Worm (Caenorhabditis elegans) whole organism, mixed stage, embryonic: ENCODE results near the gene fbxl-5.

ENCODE experiments used
- blmp-1 ChIP-seq: fragments of 150-350 bp; optimal IDR thresholded peaks from 2 replicates; lab custom pipeline; 2014; ENCODE audit warnings: missing biosample characterization, missing genetic modification characterization
- nhr-12 ChIP-seq: fragments of 150-350 bp; optimal IDR thresholded peaks from 2 replicates; lab custom pipeline; 2014; ENCODE audit warnings: missing biosample characterization, missing genetic modification characterization
- nhr-237 ChIP-seq: fragments of 150-350 bp; optimal IDR thresholded peaks from 2 replicates; lab custom pipeline; 2014; ENCODE audit warnings: missing biosample characterization, missing genetic modification characterization
- nhr-28 ChIP-seq: fragments of 150-350 bp; optimal IDR thresholded peaks from 2 replicates; lab custom pipeline; 2014; ENCODE audit warnings: missing biosample characterization, missing genetic modification characterization
- pha-4 ChIP-seq: fragments of 150-350 bp; optimal IDR thresholded peaks from 2 replicates; lab custom pipeline; 2018; ENCODE audit warnings: missing biosample characterization, missing genetic modification reagents, missing genetic modification characterization

ce11 chrV:7759270-7759669, 16.6 kb downstream of the fbxl-5 start:
- no peak for TF ChIP-seq nhr-237 (tag; lab: Kevin White, UChicago)
- TF ChIP-seq nhr-28 (tag; lab: Kevin White, UChicago), result no peak
- no peak for TF ChIP-seq nhr-12
- no peak for TF ChIP-seq pha-4
- no peak for TF ChIP-seq blmp-1 (tag; lab: Kevin White, UChicago)
